Fruit fly (Drosophila melanogaster) whole organism, embryonic: ENCODE results near the gene Prdm13.
A peak's percentile ranks its signal among the peaks of the same experiment; 100 is the strongest.
"Not testable (repeated sequence)": the region's sequence is repeated elsewhere in the genome, so short reads cannot be mapped to it uniquely, and the experiment has no call there.

Experiments
- Ada2b ChIP-seq: fragments of 200-800 bp; sonication (Bioruptor generic); IDR thresholded peaks from 2 replicates; pipeline ENCODE4 v1.3.6; 2022; ENCODE audit warnings: missing biosample characterization, missing genetic modification characterization
- Asciz ChIP-seq: fragments of 200-800 bp; sonication (Bioruptor generic); optimal IDR thresholded peaks from 2 replicates; lab custom pipeline; 2017; ENCODE audit warnings: missing biosample characterization, mild to moderate bottlenecking, missing genetic modification characterization, missing genetic modification reagents
- Blimp-1 ChIP-seq: fragments of 200-800 bp; sonication (Bioruptor generic); optimal IDR thresholded peaks from 3 replicates; lab custom pipeline; 2018; ENCODE audit warnings: missing biosample characterization, missing genetic modification characterization, mild to moderate bottlenecking, moderate library complexity, missing genetic modification reagents
- CG11398 ChIP-seq: fragments of 200-800 bp; sonication (Bioruptor generic); optimal IDR thresholded peaks from 2 replicates; lab custom pipeline; 2016; ENCODE audit warnings: missing biosample characterization, missing genetic modification characterization
- CG12391 ChIP-seq: fragments of 200-800 bp; sonication (Bioruptor generic); optimal IDR thresholded peaks from 3 replicates; lab custom pipeline; 2018; ENCODE audit warnings: missing biosample characterization, mild to moderate bottlenecking, missing genetic modification characterization, moderate library complexity
- CG13296 ChIP-seq: fragments of 200-800 bp; sonication (Bioruptor generic); optimal IDR thresholded peaks from 3 replicates; lab custom pipeline; 2018; ENCODE audit warnings: missing biosample characterization, mild to moderate bottlenecking, missing genetic modification characterization
- CG14050 ChIP-seq: fragments of 200-800 bp; sonication (Bioruptor generic); IDR thresholded peaks from 3 replicates; pipeline ENCODE4 v1.3.6; 2022; ENCODE audit warnings: missing biosample characterization, missing genetic modification characterization
- CG4282 ChIP-seq: fragments of 200-800 bp; sonication (Bioruptor generic); optimal IDR thresholded peaks from 2 replicates; lab custom pipeline; 2016; ENCODE audit warnings: missing biosample characterization, missing genetic modification characterization
- CG7556 ChIP-seq: fragments of 200-800 bp; sonication (Bioruptor generic); optimal IDR thresholded peaks from 2 replicates; lab custom pipeline; 2017; ENCODE audit warnings: missing biosample characterization, mild to moderate bottlenecking, missing genetic modification characterization
- CG9817 ChIP-seq: fragments of 200-800 bp; sonication (Bioruptor generic); optimal IDR thresholded peaks from 2 replicates; lab custom pipeline; 2018; ENCODE audit warnings: missing biosample characterization, mild to moderate bottlenecking, missing genetic modification characterization, moderate library complexity
- CG9876 ChIP-seq: fragments of 200-800 bp; sonication (Bioruptor generic); optimal IDR thresholded peaks from 2 replicates; lab custom pipeline; 2016; ENCODE audit warnings: missing biosample characterization, missing genetic modification characterization
- Dbx ChIP-seq: fragments of 200-800 bp; sonication (Bioruptor generic); IDR thresholded peaks from 3 replicates; pipeline ENCODE4 v1.3.6; 2022; ENCODE audit warnings: missing biosample characterization, missing genetic modification characterization
- Ets65A ChIP-seq: fragments of 200-800 bp; sonication (Bioruptor generic); peaks from one replicate; lab custom pipeline; 2016; ENCODE audit warnings: missing biosample characterization, missing genetic modification characterization
- HmgZ ChIP-seq: fragments of 200-800 bp; sonication (Bioruptor generic); optimal IDR thresholded peaks from 2 replicates; lab custom pipeline; 2018; ENCODE audit warnings: missing biosample characterization, mild to moderate bottlenecking, missing genetic modification characterization
- Poxn ChIP-seq: fragments of 200-800 bp; sonication (Bioruptor generic); IDR thresholded peaks from 2 replicates; pipeline ENCODE4 v1.3.6; 2022; ENCODE audit warnings: missing biosample characterization, missing genetic modification characterization
- TFAM ChIP-seq: fragments of 200-800 bp; sonication (Bioruptor generic); optimal IDR thresholded peaks from 2 replicates; lab custom pipeline; 2017; ENCODE audit warnings: missing biosample characterization, missing genetic modification characterization, inconsistent platforms
- hkb ChIP-seq, 2 experiments: fragments of 200-800 bp in 1 of 2; fragments of >200 bp in 1 of 2; sonication (Bioruptor generic) in 1 of 2; IDR thresholded peaks in 1 of 2; optimal IDR thresholded peaks in 1 of 2; 2 replicates each; pipeline versions ENCODE4 v1.3.6 to Lab custom; 2017 to 2022; ENCODE audit warnings: missing biosample characterization in 1 of 2, missing genetic modification characterization in 1 of 2
- lbe ChIP-seq: fragments of 200-800 bp; sonication (Bioruptor generic); optimal IDR thresholded peaks from 2 replicates; lab custom pipeline; 2016; ENCODE audit warnings: missing biosample characterization, mild to moderate bottlenecking, missing genetic modification characterization
- maf-S ChIP-seq: fragments of 200-800 bp; sonication (Bioruptor generic); optimal IDR thresholded peaks from 2 replicates; lab custom pipeline; 2016; ENCODE audit warnings: missing biosample characterization, missing genetic modification characterization
- pum ChIP-seq: fragments of 200-800 bp; sonication (Bioruptor generic); optimal IDR thresholded peaks from 2 replicates; lab custom pipeline; 2016; ENCODE audit warnings: missing biosample characterization, missing genetic modification characterization
- ssp ChIP-seq: fragments of 200-800 bp; sonication (Bioruptor generic); IDR thresholded peaks from 2 replicates; pipeline ENCODE4 v1.3.6; 2022; ENCODE audit warnings: missing biosample characterization, missing genetic modification characterization
- twi ChIP-seq: fragments of 200-800 bp; optimal IDR thresholded peaks from 2 replicates; lab custom pipeline; 2019; ENCODE audit warnings: missing biosample characterization, mild to moderate bottlenecking, missing genetic modification characterization, moderate library complexity
- vnd ChIP-seq: fragments of 200-800 bp; sonication (Bioruptor generic); IDR thresholded peaks from 3 replicates; pipeline ENCODE4 v1.3.6; 2022; ENCODE audit warnings: missing biosample characterization, missing genetic modification characterization; ENCODE audit not compliant: partially characterized antibody
- zen2 ChIP-seq: fragments of 200-800 bp; sonication (Bioruptor generic); IDR thresholded peaks from 3 replicates; pipeline ENCODE4 v1.3.6; 2022; ENCODE audit warnings: missing biosample characterization, missing genetic modification characterization; ENCODE audit not compliant: partially characterized antibody

Gene Prdm13

DNA sequence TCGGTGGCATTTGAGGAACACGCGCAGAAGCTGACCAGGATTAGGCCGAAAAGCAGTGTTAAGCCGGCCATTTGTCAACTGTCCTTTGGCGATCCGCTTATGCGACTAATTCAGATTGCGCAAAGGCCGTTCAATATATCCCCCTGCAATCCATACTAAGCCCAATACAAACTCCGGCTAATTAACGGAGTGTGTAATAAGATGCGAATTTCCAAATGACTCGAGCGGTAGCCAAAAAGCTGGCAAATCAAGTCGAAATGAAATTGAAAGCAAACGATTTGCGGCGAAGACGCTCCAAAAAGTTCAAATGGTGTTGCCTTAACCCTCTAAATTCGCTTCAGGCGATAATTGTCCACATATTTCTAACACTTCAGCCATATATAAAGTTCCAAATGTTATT is 20.6 kb upstream of the Prdm13 start, which contains the start of gene Cpr65Aw (continued):
- TF ChIP-seq CG4282 (GFP tag; lab: Kevin White, UChicago) (no peak), maf-S (GFP tag; lab: Kevin White, UChicago) (no peak)

DNA sequence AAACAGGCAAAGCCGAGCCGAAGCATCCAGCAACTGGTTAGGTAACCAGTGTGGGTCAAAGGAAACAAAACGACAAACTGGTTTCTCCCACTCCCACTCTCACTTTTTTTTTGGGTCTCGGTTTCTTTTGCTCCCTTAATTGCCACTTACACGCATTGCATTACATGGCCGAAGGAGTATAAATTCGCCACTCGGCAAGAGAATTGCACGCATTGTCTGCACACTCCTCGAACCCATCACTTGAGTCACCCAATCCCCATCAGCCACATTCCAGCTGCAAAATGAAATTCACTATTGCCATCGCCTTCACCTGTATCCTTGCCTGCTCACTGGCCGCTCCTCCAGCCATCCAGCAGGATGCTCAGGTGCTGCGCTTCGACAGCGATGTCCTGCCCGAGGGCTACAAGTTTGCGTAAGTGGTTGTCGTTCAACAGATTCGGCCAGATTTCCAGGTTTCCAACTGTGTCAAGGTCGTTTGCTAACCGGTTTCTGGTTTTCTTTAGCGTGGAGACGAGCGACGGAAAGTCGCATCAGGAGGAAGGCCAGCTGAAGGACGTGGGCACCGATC is 19.7 kb upstream of the Prdm13 start, which contains the start of gene Lcp65Ad:
TSS of gene Lcp65Ad (plus strand) at position 208 of the 568 bp plus-strand sequence.
- TF ChIP-seq lbe (GFP tag; lab: Kevin White, UChicago) (no peak), HmgZ (tag; lab: Kevin White, UChicago) (no peak), Ets65A (GFP tag; lab: Kevin White, UChicago) (peak; percentile 85), Blimp-1 (GFP tag; lab: Kevin White, UChicago) (peak; percentile 25)

DNA sequence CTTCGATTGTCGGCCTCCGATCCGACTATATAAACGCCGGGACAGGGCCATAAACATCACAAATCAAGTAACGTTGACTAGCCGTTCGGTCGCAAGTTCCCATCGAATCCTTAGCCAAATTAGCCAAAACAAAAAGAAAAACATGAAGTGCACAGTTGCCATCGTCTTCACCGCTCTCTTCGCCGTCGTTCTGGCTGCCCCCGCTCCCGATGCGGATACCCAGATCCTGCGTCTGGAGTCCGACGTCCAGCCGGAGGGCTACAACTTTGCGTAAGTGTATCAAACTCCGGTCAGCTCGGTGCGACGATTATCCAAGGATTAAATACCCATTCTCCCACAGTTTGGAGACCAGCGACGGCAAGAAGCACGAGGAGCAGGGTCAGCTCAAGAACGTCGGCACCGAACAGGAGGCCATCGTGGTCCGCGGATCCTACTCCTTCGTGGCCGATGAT is 18.1 kb upstream of the Prdm13 start, which contains the start of gene Lcp65Ac:
TSS of gene Lcp65Ac (plus strand) at position 51 of the 452 bp plus-strand sequence.
- TF ChIP-seq HmgZ (tag; lab: Kevin White, UChicago), result no peak
- TF ChIP-seq CG12391, result no peak
- no peak for TF ChIP-seq lbe (GFP tag; lab: Kevin White, UChicago)
- no peak for TF ChIP-seq CG7556 (GFP tag; lab: Kevin White, UChicago)
- peak; percentile 93 for TF ChIP-seq Ets65A (GFP tag; lab: Kevin White, UChicago)
- 0 out of 3 replicates have a peak, but pooled peaks have one; percentile 6 for TF ChIP-seq Dbx (GFP tag; lab: Robert Waterston, UW)
- TF ChIP-seq pum (GFP tag; lab: Kevin White, UChicago), result no peak
- no peak for TF ChIP-seq Asciz
- TF ChIP-seq CG13296 (GFP tag; lab: Kevin White, UChicago), result no peak

DNA sequence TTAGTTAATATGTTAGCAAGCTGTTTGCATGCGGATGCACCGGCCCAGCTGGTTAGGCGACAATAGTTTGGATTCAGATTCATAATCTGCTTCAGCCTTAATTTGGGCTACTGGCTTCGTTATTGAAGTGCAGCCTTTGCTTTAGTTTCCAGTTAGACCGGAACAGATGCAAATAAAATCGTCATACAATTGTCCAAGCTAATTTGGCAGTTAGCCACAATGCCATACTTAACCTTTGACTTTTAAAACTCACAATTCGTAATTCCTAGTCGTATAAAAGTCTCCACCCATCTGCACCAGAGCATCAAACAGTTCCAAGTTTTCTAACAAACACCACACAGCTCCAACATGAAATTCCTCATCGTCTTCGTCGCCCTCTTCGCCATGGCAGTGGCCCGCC is 16.6 kb upstream of the Prdm13 start, which contains the start of gene Lcp65Ab2:
TSS of gene Lcp65Ab2 (plus strand) at position 301 of the 400 bp plus-strand sequence.
- TF ChIP-seq Ada2b; zen2 (GFP tag; lab: Robert Waterston, UW); twi: not testable (repeated sequence)

DNA sequence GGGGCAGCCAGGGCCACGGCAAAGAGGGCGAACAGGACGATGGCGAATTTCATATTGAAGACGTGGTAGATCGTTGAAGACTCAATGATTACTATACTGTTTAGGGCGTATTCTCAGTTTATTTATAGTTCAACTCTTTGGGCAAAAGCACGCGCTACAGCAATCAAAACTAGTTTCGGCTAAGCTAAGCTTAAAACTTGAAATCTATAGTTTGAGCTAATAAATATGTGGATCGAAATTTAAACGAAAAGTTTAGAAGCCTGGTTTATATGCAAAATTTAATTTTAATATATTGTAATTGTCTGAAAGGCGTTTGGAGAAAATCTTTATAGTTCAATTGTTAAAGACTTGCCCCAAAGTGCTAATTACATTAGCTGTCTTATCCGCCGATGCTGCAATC is 15.0 kb upstream of the Prdm13 start, which contains the start of gene Cpr65Ax1:
TSS of gene Cpr65Ax1 (minus strand) at position 101 of the 400 bp plus-strand sequence.
- not testable (repeated sequence) for TF ChIP-seq TFAM (GFP tag; lab: Kevin White, UChicago); CG11398; ssp (GFP tag; lab: Robert Waterston, UW)

DNA sequence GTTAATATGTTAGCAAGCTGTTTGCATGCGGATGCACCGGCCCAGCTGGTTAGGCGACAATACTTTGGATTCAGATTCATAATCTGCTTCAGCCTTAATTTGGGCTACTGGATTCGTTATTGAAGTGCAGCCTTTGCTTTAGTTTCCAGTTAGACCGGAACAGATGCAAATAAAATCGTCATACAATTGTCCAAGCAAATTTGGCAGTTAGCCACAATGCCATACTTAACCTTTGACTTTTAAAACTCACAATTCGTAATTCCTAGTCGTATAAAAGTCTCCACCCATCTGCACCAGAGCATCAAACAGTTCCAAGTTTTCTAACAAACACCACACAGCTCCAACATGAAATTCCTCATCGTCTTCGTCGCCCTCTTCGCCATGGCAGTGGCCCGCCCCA is 13.7 kb upstream of the Prdm13 start, which contains the start of gene Lcp65Ab1:
TSS of gene Lcp65Ab1 (plus strand) at position 301 of the 400 bp plus-strand sequence.
- TF ChIP-seq vnd (GFP tag; lab: Robert Waterston, UW); CG9817 (tag; lab: Kevin White, UChicago); CG9876 (GFP tag; lab: Kevin White, UChicago): not testable (repeated sequence)
- TF ChIP-seq, all 482 proteins: peak for 0; not testable (repeated sequence) for 482

DNA sequence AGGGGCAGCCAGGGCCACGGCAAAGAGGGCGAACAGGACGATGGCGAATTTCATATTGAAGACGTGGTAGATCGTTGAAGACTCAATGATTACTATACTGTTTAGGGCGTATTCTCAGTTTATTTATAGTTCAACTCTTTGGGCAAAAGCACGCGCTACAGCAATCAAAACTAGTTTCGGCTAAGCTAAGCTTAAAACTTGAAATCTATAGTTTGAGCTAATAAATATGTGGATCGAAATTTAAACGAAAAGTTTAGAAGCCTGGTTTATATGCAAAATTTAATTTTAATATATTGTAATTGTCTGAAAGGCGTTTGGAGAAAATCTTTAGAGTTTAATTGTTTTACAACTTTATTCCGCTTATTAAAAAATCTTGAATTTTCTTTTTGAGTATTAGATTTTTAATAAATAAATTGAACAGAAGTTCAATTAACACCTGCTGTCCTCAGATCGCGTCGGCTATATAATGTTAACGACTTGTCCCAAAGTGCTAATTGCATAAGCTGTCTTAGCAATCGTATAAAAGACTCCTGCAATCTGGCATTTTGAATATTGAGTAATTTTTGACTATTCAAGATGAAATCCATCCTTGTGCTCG is 12.1 kb upstream of the Prdm13 start, which contains the start of the genes Cpr65Ax2 and Lcp65Aa:
TSS of gene Cpr65Ax2 (minus strand) at position 101 of the 598 bp plus-strand sequence.
TSS of gene Lcp65Aa (plus strand) at position 548 of the 598 bp plus-strand sequence.
- not testable (repeated sequence) for TF ChIP-seq Poxn (GFP tag; lab: Robert Waterston, UW); hkb (optimal IDR thresholded peaks at IDR 0.05; lab: Kevin White, UChicago); hkb (GFP tag; IDR thresholded peaks at IDR 0.05; lab: Robert Waterston, UW); CG14050
- TF ChIP-seq, all 482 proteins: peak for 0; not testable (repeated sequence) for 482
